Worm (Caenorhabditis elegans): ENCODE results near the gene lido-16.

lido-16 gene

ce11 chrII:6475180-6475737, 9.5 kb downstream of the lido-16 start, which contains the start of gene T28D9.16:
T28D9.16 (plus strand) TSS chrII:6475687.
- TF ChIP-seq pag-3 (tag; optimal IDR thresholded peaks at IDR 0.05; ENCODE audit: borderline replicate concordance, insufficient read depth), result no peak
- TF ChIP-seq mab-9 (GFP tag; IDR thresholded peaks at IDR 0.05), result no peak
- TF ChIP-seq efl-1 (optimal IDR thresholded peaks at IDR 0.05), result no peak
- no peak for TF ChIP-seq efl-1 (GFP tag; optimal IDR thresholded peaks at IDR 0.05 in 1 of 2)
- TF ChIP-seq snu-23 (GFP tag; optimal IDR thresholded peaks at IDR 0.05), result no peak
- TF ChIP-seq unc-130 (tag; optimal IDR thresholded peaks at IDR 0.05), result no peak
- no peak for TF ChIP-seq pax-3 (tag; optimal IDR thresholded peaks at IDR 0.05)
- TF ChIP-seq ztf-11 (tag; optimal IDR thresholded peaks at IDR 0.05), result no peak
- no peak for TF ChIP-seq lin-35 (GFP tag; optimal IDR thresholded peaks at IDR 0.05)
- TF ChIP-seq zip-4 (GFP tag; optimal IDR thresholded peaks at IDR 0.05), result no peak
- TF ChIP-seq irx-1 (tag; optimal IDR thresholded peaks at IDR 0.05), result no peak
- TF ChIP-seq C34B4.2 (tag; optimal IDR thresholded peaks at IDR 0.05), result no peak
- TF ChIP-seq hpl-2 (GFP tag; optimal IDR thresholded peaks at IDR 0.05), result no peak
- no peak for TF ChIP-seq zag-1 (tag; optimal IDR thresholded peaks at IDR 0.05)
- no peak for TF ChIP-seq lsy-2 (tag; optimal IDR thresholded peaks at IDR 0.05)
- TF ChIP-seq tlp-1 (tag; optimal IDR thresholded peaks at IDR 0.05), result no peak

DNA sequence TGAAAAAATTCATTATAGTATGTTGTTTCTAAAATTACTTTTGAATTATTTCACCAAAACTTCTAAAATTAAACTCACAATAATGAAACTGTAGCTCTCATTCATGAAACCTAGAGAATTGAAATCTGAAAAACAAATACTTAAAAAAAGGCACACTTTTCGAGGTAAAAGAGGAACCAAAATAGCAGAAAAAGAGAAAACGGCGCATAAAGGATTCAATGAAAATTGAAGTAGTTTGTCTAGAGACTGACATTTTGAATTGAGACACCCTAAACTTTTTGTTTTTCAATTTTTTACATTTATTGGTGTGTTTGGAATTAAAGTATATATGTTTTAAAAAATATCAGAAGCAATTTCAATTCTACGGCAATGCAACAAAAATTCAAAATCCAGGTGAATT, 13.8 kb downstream of the lido-16 start, which contains the start of gene dgk-5:
dgk-5 (minus strand) TSS at position 101 of the 400 bp plus-strand sequence.
- TF ChIP-seq ceh-90 (tag; optimal IDR thresholded peaks at IDR 0.05), result no peak
- TF ChIP-seq C04F5.9 (tag; optimal IDR thresholded peaks at IDR 0.05), result no peak
- TF ChIP-seq mdl-1 (tag; optimal IDR thresholded peaks at IDR 0.05), result no peak
- no peak for TF ChIP-seq ceh-82 (tag; optimal IDR thresholded peaks at IDR 0.05)
- TF ChIP-seq fkh-10 (GFP tag; optimal IDR thresholded peaks at IDR 0.05), result no peak
- no peak for TF ChIP-seq elt-2 (tag; optimal IDR thresholded peaks at IDR 0.05)
- no peak for TF ChIP-seq nhr-90 (tag; optimal IDR thresholded peaks at IDR 0.05; ENCODE audit: poor library complexity)
- no peak for TF ChIP-seq ztf-11 (tag; optimal IDR thresholded peaks at IDR 0.05)
- no peak for TF ChIP-seq sptf-1 (tag; optimal IDR thresholded peaks at IDR 0.05)
- TF ChIP-seq egl-13 (tag; optimal IDR thresholded peaks at IDR 0.05), result no peak
- TF ChIP-seq ceh-63 (GFP tag; optimal IDR thresholded peaks at IDR 0.05), result no peak
- no peak for TF ChIP-seq lin-13 (GFP tag; optimal IDR thresholded peaks at IDR 0.05)
- TF ChIP-seq tlp-1 (tag; optimal IDR thresholded peaks at IDR 0.05), result no peak
- TF ChIP-seq lin-15B (tag; optimal IDR thresholded peaks at IDR 0.05), result no peak
- no peak for TF ChIP-seq hlh-17 (GFP tag; optimal IDR thresholded peaks at IDR 0.05; ENCODE audit: borderline replicate concordance)
- TF ChIP-seq nhr-28 (tag; optimal IDR thresholded peaks at IDR 0.05), result no peak

- TF ChIP-seq elt-3 (tag; optimal IDR thresholded peaks at IDR 0.05) (no peak), elt-2 (tag; optimal IDR thresholded peaks at IDR 0.05) (peak; percentile 43)
Measured at ce11 chrII:6469340-6469739, 15.4 kb downstream of the lido-16 start.

DNA sequence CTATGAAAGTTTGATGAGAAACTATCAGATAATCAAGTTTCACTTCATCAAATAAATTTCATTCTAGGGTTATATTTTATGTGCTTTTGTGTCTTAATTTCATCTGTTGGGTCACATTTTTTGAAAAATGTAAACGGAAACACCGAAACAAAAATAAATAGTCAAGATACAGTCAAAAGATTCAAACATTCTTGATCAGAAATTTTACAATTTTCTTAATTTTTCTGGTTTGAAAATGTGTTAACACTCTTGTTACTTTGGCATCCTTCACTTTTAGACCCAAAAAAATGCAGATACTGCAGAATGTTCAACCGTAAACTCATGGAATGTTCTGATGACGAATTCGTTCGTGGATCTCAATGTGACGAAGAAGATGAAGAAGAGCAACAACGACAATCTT, 30.1 kb downstream of the lido-16 start, which contains the start of gene aptf-1:
aptf-1 (plus strand) TSS at position 301 of the 400 bp plus-strand sequence.
- no peak for TF ChIP-seq sup-37 (GFP tag; optimal IDR thresholded peaks at IDR 0.05)
- no peak for TF ChIP-seq tlp-1 (tag; optimal IDR thresholded peaks at IDR 0.05)
- no peak for TF ChIP-seq C16A3.4 (tag; optimal IDR thresholded peaks at IDR 0.05)
- TF ChIP-seq lin-35 (GFP tag; optimal IDR thresholded peaks at IDR 0.05), result no peak
- no peak for TF ChIP-seq ceh-88 (GFP tag; IDR thresholded peaks at IDR 0.05)
- TF ChIP-seq vab-15 (tag; optimal IDR thresholded peaks at IDR 0.05), result no peak
- no peak for TF ChIP-seq ceh-63 (GFP tag; optimal IDR thresholded peaks at IDR 0.05)
- no peak for TF ChIP-seq ceh-8 (GFP tag; optimal IDR thresholded peaks at IDR 0.05)
- TF ChIP-seq hlh-4 (tag; optimal IDR thresholded peaks at IDR 0.05), result no peak
- TF ChIP-seq snpc-4 (tag; optimal IDR thresholded peaks at IDR 0.05), result no peak
- no peak for TF ChIP-seq zag-1 (tag; optimal IDR thresholded peaks at IDR 0.05)
